Fruit fly (Drosophila melanogaster) whole organism, larva: ENCODE results near the gene cyst.

Experiments
- noc ChIP-seq: fragments of 200-800 bp; sonication (Bioruptor generic); optimal IDR thresholded peaks from 3 replicates; lab custom pipeline; 2019; ENCODE audit warnings: missing biosample characterization, mild to moderate bottlenecking, missing genetic modification characterization, moderate library complexity

cyst gene

dm6 chr2L:19518636-19519086, 10.1 kb upstream of the cyst start, which contains the start of gene CG10132:
Gene CG10132 (plus strand): TSS chr2L:19518824.
- no peak for TF ChIP-seq noc (tag; lab: Kevin White, UChicago)

dm6 chr2L:19517154-19517814, 8.7 kb upstream of the cyst start, which contains the start of gene Hasp:
Gene Hasp (minus strand): TSS chr2L:19517204.
- TF ChIP-seq noc (tag; lab: Kevin White, UChicago), result no peak

dm6 chr2L:19516062-19516461, 7.5 kb upstream of the cyst start:
- no peak for TF ChIP-seq noc (tag; lab: Kevin White, UChicago)

dm6 chr2L:19512184-19512583, 3.6 kb upstream of the cyst start:
- TF ChIP-seq noc (tag; lab: Kevin White, UChicago), result no peak

dm6 chr2L:19506323-19506722, 2.2 kb downstream of the cyst start:
- TF ChIP-seq noc (tag; lab: Kevin White, UChicago), result no peak

dm6 chr2L:19497983-19498382, 10.6 kb downstream of the cyst start, which contains the start of gene Top3alpha:
Gene Top3alpha (plus strand): TSS chr2L:19498168.
- TF ChIP-seq noc (tag; lab: Kevin White, UChicago), result no peak

- peak; percentile 87 for TF ChIP-seq noc (tag; lab: Kevin White, UChicago)
Measured at dm6 chr2L:19492934-19493686, 15.5 kb downstream of the cyst start, which contains the start of the genes swm and Ctu2. Gene swm (plus strand): TSS chr2L:19493251. Gene Ctu2 (minus strand): TSS chr2L:19493253.

- TF ChIP-seq noc (tag; lab: Kevin White, UChicago), result peak; percentile 80
Measured at dm6 chr2L:19489997-19490461, 18.5 kb downstream of the cyst start, which contains the start of the genes CG10194 and CG18094. Gene CG10194 (minus strand): TSS chr2L:19490104. Gene CG18094 (plus strand): TSS chr2L:19490262.

- TF ChIP-seq noc (tag; lab: Kevin White, UChicago), result no peak
Measured at dm6 chr2L:19487190-19487589, 21.4 kb downstream of the cyst start, which contains the start of gene CG13083. Gene CG13083 (plus strand): TSS chr2L:19487490.

dm6 chr2L:19484539-19484938, 24.0 kb downstream of the cyst start, which contains the start of the genes CG10195 and CG13084:
Gene CG10195 (minus strand): TSS chr2L:19484705.
Gene CG13084 (plus strand): TSS chr2L:19484930.
- no peak for TF ChIP-seq noc (tag; lab: Kevin White, UChicago)

dm6 chr2L:19480406-19481334, 27.9 kb downstream of the cyst start:
- no peak for TF ChIP-seq noc (tag; lab: Kevin White, UChicago)

dm6 chr2L:19479249-19479984, 29.1 kb downstream of the cyst start:
- no peak for TF ChIP-seq noc (tag; lab: Kevin White, UChicago)

- no peak for TF ChIP-seq noc (tag; lab: Kevin White, UChicago)
Measured at dm6 chr2L:19473397-19474009, 35.1 kb downstream of the cyst start.

- no peak for TF ChIP-seq noc (tag; lab: Kevin White, UChicago)
Measured at dm6 chr2L:19472256-19472655, 36.3 kb downstream of the cyst start.
